Fruit fly (Drosophila melanogaster) whole organism, prepupa: ENCODE results near the gene CG5973.

Source experiments
- CG10631 ChIP-seq: fragments of 200-800 bp; sonication (Bioruptor generic); optimal IDR thresholded peaks from 2 replicates; lab custom pipeline; 2016; ENCODE audit warnings: missing biosample characterization, missing genetic modification characterization
- CG1621 ChIP-seq: fragments of 200-800 bp; sonication (Bioruptor generic); optimal IDR thresholded peaks from 3 replicates; lab custom pipeline; 2018; ENCODE audit warnings: missing biosample characterization, mild to moderate bottlenecking, missing genetic modification characterization
- CG16779 ChIP-seq: fragments of 200-800 bp; sonication (Bioruptor generic); optimal IDR thresholded peaks from 3 replicates; lab custom pipeline; 2017; ENCODE audit warnings: missing biosample characterization, mild to moderate bottlenecking, missing genetic modification characterization
- CG8119 ChIP-seq: fragments of 200-800 bp; sonication (Bioruptor generic); IDR thresholded peaks from 3 replicates; pipeline ENCODE4 v1.3.6; 2022; ENCODE audit warnings: missing biosample characterization, missing genetic modification characterization
- CG8319 ChIP-seq: fragments of 200-800 bp; sonication (Bioruptor generic); optimal IDR thresholded peaks from 3 replicates; lab custom pipeline; 2016; ENCODE audit warnings: missing biosample characterization, missing genetic modification characterization
- CG9139 ChIP-seq: fragments of 200-800 bp; sonication (Bioruptor generic); optimal IDR thresholded peaks from 3 replicates; lab custom pipeline; 2017; ENCODE audit warnings: missing biosample characterization, mild to moderate bottlenecking, missing genetic modification characterization
- Eip78C ChIP-seq: fragments of 200-800 bp; sonication (Bioruptor generic); peaks from one replicate; lab custom pipeline; 2016; ENCODE audit warnings: missing biosample characterization, missing genetic modification characterization
- Ets96B ChIP-seq: fragments of 200-800 bp; optimal IDR thresholded peaks from 2 replicates; lab custom pipeline; 2019; ENCODE audit warnings: missing biosample characterization, mild to moderate bottlenecking, missing genetic modification characterization, moderate library complexity
- Lpt ChIP-seq: fragments of 200-800 bp; sonication (Bioruptor generic); optimal IDR thresholded peaks from 3 replicates; lab custom pipeline; 2016; ENCODE audit warnings: missing biosample characterization, missing genetic modification characterization
- Sox15 ChIP-seq: fragments of 200-800 bp; sonication (Bioruptor generic); optimal IDR thresholded peaks from 3 replicates; lab custom pipeline; 2016; ENCODE audit warnings: missing biosample characterization, missing genetic modification characterization
- dac ChIP-seq: fragments of 200-800 bp; sonication (Bioruptor generic); optimal IDR thresholded peaks from 2 replicates; lab custom pipeline; 2017; ENCODE audit warnings: missing biosample characterization, mild to moderate bottlenecking, missing genetic modification characterization
- fd85E ChIP-seq: fragments of 200-800 bp; sonication (Bioruptor generic); optimal IDR thresholded peaks from 3 replicates; lab custom pipeline; 2016; ENCODE audit warnings: missing biosample characterization, missing genetic modification characterization
- fkh ChIP-seq: fragments of 200-800 bp; sonication (Bioruptor generic); optimal IDR thresholded peaks from 3 replicates; lab custom pipeline; 2017; ENCODE audit warnings: missing biosample characterization, mild to moderate bottlenecking, missing genetic modification characterization, moderate library complexity

dm6 chr2L:7450966-7451365, 13.7 kb downstream of the CG5973 start, which contains the start of gene santa-maria:
- TF ChIP-seq Sox15 (GFP tag; lab: Kevin White, UChicago) (no peak), CG9139 (GFP tag; lab: Kevin White, UChicago) (no peak), fkh (GFP tag; lab: Kevin White, UChicago) (no peak), Ets96B (no peak), CG10631 (GFP tag; lab: Kevin White, UChicago) (no peak), Eip78C (GFP tag; lab: Kevin White, UChicago) (peak; percentile 19), CG1621 (tag; lab: Kevin White, UChicago) (no peak), fd85E (GFP tag; lab: Kevin White, UChicago) (no peak), CG8119 (no peak), dac (no peak), Lpt (GFP tag; lab: Kevin White, UChicago) (no peak), CG16779 (no peak), CG8319 (no peak)
